Fruit fly (Drosophila melanogaster): Measurements from ENCODE around the gene flfl.

DNA sequence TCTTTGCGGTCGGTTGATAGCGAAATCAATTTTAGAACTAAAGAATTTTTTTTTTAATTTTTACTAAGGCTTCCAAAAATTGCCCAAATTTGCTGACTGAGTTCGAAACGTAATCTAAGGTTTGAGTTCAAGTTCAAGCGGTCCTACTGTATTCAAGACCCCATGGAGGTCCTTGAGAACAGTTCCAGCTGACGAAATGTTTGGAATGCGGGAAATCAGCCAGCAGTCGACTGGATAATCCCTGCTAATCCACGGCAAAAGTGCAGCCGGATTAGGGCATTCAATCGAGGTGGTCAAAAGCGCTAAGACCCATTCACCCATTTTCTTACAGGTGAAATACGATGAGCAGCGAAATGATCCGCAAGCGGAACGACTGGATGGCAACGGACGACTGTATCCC lies 17.0 kb downstream of the flfl start, which contains the start of gene f-cup:
- TF ChIP-seq CG8478 (optimal IDR thresholded peaks at IDR 0.05) = no peak
- TF ChIP-seq CTCF (optimal IDR thresholded peaks at IDR 0.05) = no peak
